Fruit fly (Drosophila melanogaster): ENCODE measurements around the gene CG11714.

The CG11714 gene

DNA sequence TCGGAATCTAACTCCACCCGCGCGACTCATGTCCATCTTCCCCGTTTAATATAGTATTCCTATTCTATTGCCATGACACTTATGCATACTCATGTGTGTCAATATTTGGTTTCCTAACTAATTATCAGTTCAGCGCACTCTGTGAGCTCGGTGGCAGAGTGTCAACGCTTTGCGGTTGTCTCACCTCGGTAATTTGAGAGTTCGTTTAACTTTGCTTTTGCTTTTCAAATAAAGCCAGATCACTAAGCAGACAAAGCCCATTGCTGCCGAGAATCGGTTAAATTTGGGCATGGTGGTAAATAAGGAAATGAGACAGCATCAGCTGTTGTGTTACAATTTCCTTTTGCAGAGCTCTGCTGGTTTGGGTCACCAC, 17.8 kb upstream of the CG11714 start (continued):
- TF ChIP-seq Chrac-16 (GFP tag; optimal IDR thresholded peaks at IDR 0.05) = no peak
- TF ChIP-seq sug (tag; optimal IDR thresholded peaks at IDR 0.05) = peak; percentile 16
- no peak for TF ChIP-seq H15 (GFP tag; IDR thresholded peaks at IDR 0.05)
- TF ChIP-seq CrebB (tag; optimal IDR thresholded peaks at IDR 0.05) = peak; percentile 64
- no peak for TF ChIP-seq CG31388 (GFP tag; optimal IDR thresholded peaks at IDR 0.05)
- TF ChIP-seq lola (GFP tag; optimal IDR thresholded peaks at IDR 0.05) = peak in 1 of 3 experiments; percentile 12
- TF ChIP-seq CG18262 (tag; optimal IDR thresholded peaks at IDR 0.05) = peak; percentile 20
- TF ChIP-seq pita (GFP tag; optimal IDR thresholded peaks at IDR 0.05) = no peak
- peak; percentile 68 for TF ChIP-seq mirr (GFP tag; optimal IDR thresholded peaks at IDR 0.05)
- TF ChIP-seq HHEX (GFP tag; optimal IDR thresholded peaks at IDR 0.05) = peak; percentile 68
- 0 out of 2 replicates have a peak, but pooled peaks have one; percentile 11 for TF ChIP-seq chm (GFP tag; IDR thresholded peaks at IDR 0.05)
- TF ChIP-seq kni (GFP tag; optimal IDR thresholded peaks at IDR 0.05) = peak; percentile 78
- TF ChIP-seq CG1603 (tag; optimal IDR thresholded peaks at IDR 0.05) = peak; percentile 40
- TF ChIP-seq Gsc (GFP tag; IDR thresholded peaks at IDR 0.05) = no peak
- no peak for TF ChIP-seq usp (GFP tag; optimal IDR thresholded peaks at IDR 0.05)
- no peak for TF ChIP-seq CG30403 (GFP tag; optimal IDR thresholded peaks at IDR 0.05)
- no peak for TF ChIP-seq da (GFP tag; optimal IDR thresholded peaks at IDR 0.05)
- no peak for TF ChIP-seq pnt (GFP tag; optimal IDR thresholded peaks at IDR 0.05)
- no peak for TF ChIP-seq sqz (GFP tag; optimal IDR thresholded peaks at IDR 0.05)
- TF ChIP-seq fd3F (GFP tag; optimal IDR thresholded peaks at IDR 0.05) = peak; percentile 3
- no peak for TF ChIP-seq vfl (GFP tag; optimal IDR thresholded peaks at IDR 0.05)
- no peak for TF ChIP-seq danr (GFP tag; IDR thresholded peaks at IDR 0.05)
- TF ChIP-seq nerfin-1 (tag; optimal IDR thresholded peaks at IDR 0.05) = peak; percentile 8
- TF ChIP-seq CG12219 (GFP tag; optimal IDR thresholded peaks at IDR 0.05) = peak; percentile 23
- peak; percentile 5 for TF ChIP-seq MTF-1 (GFP tag; optimal IDR thresholded peaks at IDR 0.05; ENCODE audit: borderline replicate concordance)
- no peak for TF ChIP-seq CG5245 (GFP tag; optimal IDR thresholded peaks at IDR 0.05)
- peak; percentile 80 for TF ChIP-seq CG7987 (GFP tag; optimal IDR thresholded peaks at IDR 0.05)
- no peak for TF ChIP-seq CG15479 (GFP tag; optimal IDR thresholded peaks at IDR 0.05)
- TF ChIP-seq CG11085 (GFP tag; IDR thresholded peaks at IDR 0.05) = no peak
- TF ChIP-seq CG2202 (tag; optimal IDR thresholded peaks at IDR 0.05) = peak; percentile 72
- no peak for TF ChIP-seq pum (GFP tag; optimal IDR thresholded peaks at IDR 0.05)
- TF ChIP-seq CG2116 (GFP tag; optimal IDR thresholded peaks at IDR 0.05) = no peak
- TF ChIP-seq CG34376 (GFP tag; optimal IDR thresholded peaks at IDR 0.05) = peak; percentile 4
- no peak for TF ChIP-seq CG8765 (GFP tag; IDR thresholded peaks at IDR 0.05)
- TF ChIP-seq ap (GFP tag; IDR thresholded peaks at IDR 0.05) = no peak
- TF ChIP-seq CG31365 (tag; optimal IDR thresholded peaks at IDR 0.05) = no peak
- peak; percentile 51 for TF ChIP-seq Hmr (GFP tag; optimal IDR thresholded peaks at IDR 0.05)
- no peak for TF ChIP-seq dati (GFP tag; IDR thresholded peaks at IDR 0.05)
- TF ChIP-seq phol (tag; optimal IDR thresholded peaks at IDR 0.05) = no peak
- TF ChIP-seq Dad (GFP tag; optimal IDR thresholded peaks at IDR 0.05) = no peak
- TF ChIP-seq CG13624 (GFP tag; optimal IDR thresholded peaks at IDR 0.05) = no peak
- peak; percentile 40 for TF ChIP-seq CG4707 (GFP tag; optimal IDR thresholded peaks at IDR 0.05)
- peak; percentile 54 for TF ChIP-seq CG15514 (GFP tag; optimal IDR thresholded peaks at IDR 0.05)
- TF ChIP-seq CG10431 (GFP tag; optimal IDR thresholded peaks at IDR 0.05) = peak; percentile 23
- peak; percentile 55 for TF ChIP-seq gsb-n (tag; optimal IDR thresholded peaks at IDR 0.05)
- 0 out of 2 replicates have a peak, but pooled peaks have one; percentile 13 for TF ChIP-seq CG4730 (GFP tag; IDR thresholded peaks at IDR 0.05)
- no peak for TF ChIP-seq D (optimal IDR thresholded peaks at IDR 0.05)
- TF ChIP-seq D (GFP tag; optimal IDR thresholded peaks at IDR 0.05) = peak; percentile 29
- TF ChIP-seq CG2875 (GFP tag; optimal IDR thresholded peaks at IDR 0.05) = peak; percentile 62
- TF ChIP-seq btn (GFP tag; optimal IDR thresholded peaks at IDR 0.05) = peak; percentile 13
- TF ChIP-seq aop (GFP tag; IDR thresholded peaks at IDR 0.05) = no peak
